Worm (Caenorhabditis elegans) whole organism, L4 larva: Measurements from ENCODE around the gene lin-15A.

Experiments used
- F37D6.2 ChIP-seq: sonication (generic microtip); optimal IDR thresholded peaks from 2 replicates; lab custom pipeline; 2016; ENCODE audit warnings: mild to moderate bottlenecking, missing genetic modification characterization, missing compliant biosample characterization
- F44E2.7 ChIP-seq: fragments of 200-800 bp; sonication (Bioruptor generic); IDR thresholded peaks from 2 replicates; pipeline ENCODE4 v2.1.2; 2022; ENCODE audit warnings: missing genetic modification characterization, missing compliant biosample characterization
- F49E8.2 ChIP-seq: sonication (generic microtip); optimal IDR thresholded peaks from 2 replicates; lab custom pipeline; 2016; ENCODE audit warnings: missing compliant biosample characterization, mild to moderate bottlenecking, missing genetic modification characterization, borderline replicate concordance
- R02D3.7 ChIP-seq: fragments of 150-350 bp; sonication (generic microtip); optimal IDR thresholded peaks from 3 replicates; lab custom pipeline; 2014; ENCODE audit warnings: missing biosample characterization, missing genetic modification characterization
- aha-1 ChIP-seq: fragments of 150-350 bp; peaks from one replicate; lab custom pipeline; 2014; ENCODE audit warnings: missing biosample characterization, missing genetic modification characterization
- aly-2 ChIP-seq: sonication (generic microtip); optimal IDR thresholded peaks from 2 replicates; lab custom pipeline; 2018; ENCODE audit warnings: missing biosample characterization, missing genetic modification characterization
- arid-1 ChIP-seq: fragments of 200-800 bp; sonication (Bioruptor generic); conservative IDR thresholded peaks from 2 replicates; pipeline ENCODE4 v1.3.6; 2022; ENCODE audit warnings: missing genetic modification reagents, missing genetic modification characterization, missing compliant biosample characterization
- attf-4 ChIP-seq: sonication (generic microtip); optimal IDR thresholded peaks from 3 replicates; lab custom pipeline; 2017; ENCODE audit warnings: missing biosample characterization, missing genetic modification characterization
- ceh-28 ChIP-seq: fragments of 150-350 bp; optimal IDR thresholded peaks from 2 replicates; lab custom pipeline; 2014; ENCODE audit warnings: missing biosample characterization, missing genetic modification reagents, missing genetic modification characterization
- ceh-44 ChIP-seq: fragments of 200-800 bp; sonication (Bioruptor generic); IDR thresholded peaks from 2 replicates; pipeline ENCODE4 v1.3.6; 2022; ENCODE audit warnings: missing genetic modification reagents, missing genetic modification characterization, missing compliant biosample characterization
- ceh-62 ChIP-seq: sonication (generic microtip); optimal IDR thresholded peaks from 2 replicates; lab custom pipeline; 2017; ENCODE audit warnings: missing biosample characterization, missing genetic modification characterization
- daf-16 ChIP-seq, 3 experiments: sonication (generic microtip); optimal IDR thresholded peaks; 2 replicates each; lab custom pipeline; 2016 to 2017; ENCODE audit warnings: missing genetic modification characterization in 3 of 3, missing genetic modification reagents in 3 of 3, mild to moderate bottlenecking in 2 of 3, missing compliant biosample characterization in 2 of 3, missing biosample characterization in 1 of 3, moderate library complexity in 1 of 3
- daf-19 ChIP-seq: fragments of 200-800 bp; sonication (Bioruptor generic); conservative IDR thresholded peaks from 2 replicates; pipeline ENCODE4 v1.3.6; 2022; ENCODE audit warnings: missing genetic modification characterization, missing compliant biosample characterization
- dmd-6 ChIP-seq: fragments of 200-800 bp; sonication (Bioruptor generic); IDR thresholded peaks from 2 replicates; pipeline ENCODE4 v1.3.6; 2022; ENCODE audit warnings: missing genetic modification reagents, missing genetic modification characterization, missing compliant biosample characterization
- egl-43 ChIP-seq: fragments of 200-800 bp; sonication (Bioruptor generic); IDR thresholded peaks from 2 replicates; pipeline ENCODE4 v1.3.6; 2022; ENCODE audit warnings: missing genetic modification reagents, missing genetic modification characterization, missing compliant biosample characterization
- hlh-30 ChIP-seq: sonication (generic microtip); optimal IDR thresholded peaks from 2 replicates; lab custom pipeline; 2017; ENCODE audit warnings: antibody characterized with exemption, mild to moderate bottlenecking, missing genetic modification characterization, missing compliant biosample characterization; ENCODE audit not compliant: insufficient read depth
- hmg-1.1 ChIP-seq: fragments of 200-800 bp; sonication (Bioruptor generic); IDR thresholded peaks from 2 replicates; pipeline ENCODE4 v1.3.6; 2022; ENCODE audit warnings: missing genetic modification reagents, missing genetic modification characterization, missing compliant biosample characterization
- jun-1 ChIP-seq: fragments of 150-350 bp; optimal IDR thresholded peaks from 2 replicates; lab custom pipeline; 2014; ENCODE audit warnings: missing biosample characterization, missing genetic modification reagents, missing genetic modification characterization
- lin-1 ChIP-seq: fragments of 200-800 bp; sonication (Bioruptor generic); IDR thresholded peaks from 2 replicates; pipeline ENCODE4 v1.3.6; 2022; ENCODE audit warnings: missing genetic modification reagents, missing genetic modification characterization, missing compliant biosample characterization
- lin-15B ChIP-seq: fragments of 150-350 bp; sonication (generic microtip); optimal IDR thresholded peaks from 3 replicates; lab custom pipeline; 2014; ENCODE audit warnings: missing biosample characterization, missing genetic modification characterization
- lin-38 ChIP-seq: fragments of 200-800 bp; sonication (Bioruptor generic); IDR thresholded peaks from 2 replicates; pipeline ENCODE4 v1.3.6; 2022; ENCODE audit warnings: missing genetic modification reagents, missing genetic modification characterization, missing compliant biosample characterization
- lir-3 ChIP-seq: sonication (generic microtip); optimal IDR thresholded peaks from 2 replicates; lab custom pipeline; 2016; ENCODE audit warnings: mild to moderate bottlenecking, missing genetic modification characterization, missing compliant biosample characterization
- madf-9 ChIP-seq: fragments of 200-800 bp; sonication (Bioruptor generic); conservative IDR thresholded peaks from 2 replicates; pipeline ENCODE4 v1.3.6; 2022; ENCODE audit warnings: missing genetic modification reagents, missing genetic modification characterization, missing compliant biosample characterization
- mdl-1 ChIP-seq, 2 experiments: fragments of 150-350 bp in 1 of 2; sonication (generic microtip) in 1 of 2; optimal IDR thresholded peaks; 2 replicates each; lab custom pipeline; 2014 to 2017; ENCODE audit warnings: missing biosample characterization in 2 of 2, missing genetic modification characterization in 2 of 2
- mep-1 ChIP-seq: fragments of 150-350 bp; sonication (generic microtip); optimal IDR thresholded peaks from 3 replicates; lab custom pipeline; 2014; ENCODE audit warnings: missing biosample characterization, missing genetic modification characterization
- mes-2 ChIP-seq: sonication (generic microtip); optimal IDR thresholded peaks from 2 replicates; lab custom pipeline; 2016; ENCODE audit warnings: missing genotype, mild to moderate bottlenecking, missing genetic modification characterization, missing compliant biosample characterization; ENCODE audit not compliant: poor library complexity, severe bottlenecking
- mxl-3 ChIP-seq: fragments of 200-800 bp; sonication (Bioruptor generic); optimal IDR thresholded peaks from 2 replicates; lab custom pipeline; 2018; ENCODE audit warnings: mild to moderate bottlenecking, missing genetic modification characterization, missing compliant biosample characterization
- nhr-102 ChIP-seq: sonication (generic microtip); optimal IDR thresholded peaks from 2 replicates; lab custom pipeline; 2016; ENCODE audit warnings: mild to moderate bottlenecking, missing genetic modification characterization, moderate library complexity, missing compliant biosample characterization
- nhr-28 ChIP-seq: fragments of 150-350 bp; optimal IDR thresholded peaks from 2 replicates; lab custom pipeline; 2014; ENCODE audit warnings: missing biosample characterization, missing genetic modification characterization
- nhr-48 ChIP-seq: sonication (generic microtip); optimal IDR thresholded peaks from 2 replicates; lab custom pipeline; 2016; ENCODE audit warnings: mild to moderate bottlenecking, missing genetic modification characterization, missing compliant biosample characterization
- rbr-2 ChIP-seq: sonication (generic microtip); optimal IDR thresholded peaks from 2 replicates; lab custom pipeline; 2016; ENCODE audit warnings: missing genotype, missing genetic modification characterization, missing compliant biosample characterization
- saeg-2 ChIP-seq: fragments of 200-800 bp; sonication (Bioruptor generic); IDR thresholded peaks from 2 replicates; pipeline ENCODE4 v1.3.6; 2022; ENCODE audit warnings: missing genetic modification reagents, missing genetic modification characterization, missing compliant biosample characterization
- snpc-1.2 ChIP-seq: fragments of 200-800 bp; sonication (Bioruptor generic); IDR thresholded peaks from 2 replicates; pipeline ENCODE4 v1.3.6; 2022; ENCODE audit warnings: missing genetic modification reagents, missing genetic modification characterization, missing compliant biosample characterization
- tag-97 ChIP-seq: fragments of 200-800 bp; sonication (Bioruptor generic); IDR thresholded peaks from 2 replicates; pipeline ENCODE4 v1.3.6; 2022; ENCODE audit warnings: missing genetic modification characterization, missing compliant biosample characterization
- tra-1 ChIP-seq: fragments of 200-800 bp; sonication (Bioruptor generic); IDR thresholded peaks from 2 replicates; pipeline ENCODE4 v1.3.6; 2022; ENCODE audit warnings: missing genetic modification reagents, missing genetic modification characterization, missing compliant biosample characterization
- unc-62 ChIP-seq, 3 experiments: fragments of 150-350 bp in 1 of 3; sonication (generic microtip); optimal IDR thresholded peaks in 2 of 3; peaks in 1 of 3; 1 replicate in 1 of 3; 2 replicates in 2 of 3; lab custom pipeline; 2014 to 2017; ENCODE audit warnings: missing biosample characterization in 3 of 3, missing genetic modification characterization in 3 of 3, missing genetic modification reagents in 3 of 3, missing genotype in 1 of 3
- zfp-2 ChIP-seq: sonication (generic microtip); optimal IDR thresholded peaks from 2 replicates; lab custom pipeline; 2016; ENCODE audit warnings: mild to moderate bottlenecking, missing genetic modification characterization, missing compliant biosample characterization
- zip-11 ChIP-seq: fragments of 200-800 bp; sonication (Bioruptor generic); IDR thresholded peaks from 2 replicates; pipeline ENCODE4 v1.3.6; 2022; ENCODE audit warnings: missing genetic modification characterization, missing compliant biosample characterization

The lin-15A gene

ce11 chrX:15709594-15709993, 22.2 kb upstream of the lin-15A start (continued):
- no peak for TF ChIP-seq lin-15B (tag; lab: Kevin White, UChicago)

- TF ChIP-seq hlh-30 (tag; lab: Kevin White, UChicago) (no peak), nhr-28 (tag; lab: Kevin White, UChicago) (no peak), lin-38 (no peak), nhr-102 (tag; lab: Kevin White, UChicago) (no peak), tra-1 (GFP tag; lab: Robert Waterston, UW) (no peak), zip-11 (GFP tag; lab: Robert Waterston, UW) (no peak), rbr-2 (no peak), nhr-48 (tag; lab: Kevin White, UChicago) (no peak), jun-1 (no peak), saeg-2 (GFP tag; lab: Robert Waterston, UW) (no peak), mes-2 (tag; lab: Kevin White, UChicago) (no peak), F49E8.2 (tag; lab: Kevin White, UChicago) (no peak), lin-1 (GFP tag; lab: Robert Waterston, UW) (no peak), F44E2.7 (GFP tag; lab: Robert Waterston, UW) (no peak), daf-16 (GFP tag; optimal IDR thresholded peaks at IDR 0.05; lab: Kevin White, UChicago) (no peak), daf-16 (tag; optimal IDR thresholded peaks at IDR 0.05; lab: Kevin White, UChicago) (no peak), lir-3 (tag; lab: Kevin White, UChicago) (no peak)
These were observed 18.6 kb upstream of the lin-15A start for ce11 chrX:15713189-15713588.

ce11 chrX:15716971-15717370, 14.8 kb upstream of the lin-15A start:
- TF ChIP-seq aha-1 (tag; lab: Kevin White, UChicago) = peak; percentile 85
- peak; percentile 53; the same call in 1 of the 2 replicates for TF ChIP-seq egl-43
- peak; percentile 62; the same call in 1 of the 2 replicates for TF ChIP-seq snpc-1.2 (GFP tag; lab: Robert Waterston, UW)
- TF ChIP-seq arid-1 (GFP tag; lab: Robert Waterston, UW) = no peak
- no peak for TF ChIP-seq lin-1 (GFP tag; lab: Robert Waterston, UW)
- TF ChIP-seq, all 104 proteins: peak for 3

- TF ChIP-seq unc-62 (GFP tag; optimal IDR thresholded peaks at IDR 0.05 in 1 of 2; lab: Kevin White, UChicago) (peak in 1 of 2 experiments; percentile 47), unc-62 (tag; optimal IDR thresholded peaks at IDR 0.05; lab: Kevin White, UChicago) (no peak), tra-1 (GFP tag; lab: Robert Waterston, UW) (no peak)
- TF ChIP-seq, all 104 proteins: peak for 1
These were observed 13.4 kb upstream of the lin-15A start, which contains the start of gene ZK662.6 for ce11 chrX:15718325-15718724. TSS of gene ZK662.6 (plus strand) at chrX:15718625.

DNA sequence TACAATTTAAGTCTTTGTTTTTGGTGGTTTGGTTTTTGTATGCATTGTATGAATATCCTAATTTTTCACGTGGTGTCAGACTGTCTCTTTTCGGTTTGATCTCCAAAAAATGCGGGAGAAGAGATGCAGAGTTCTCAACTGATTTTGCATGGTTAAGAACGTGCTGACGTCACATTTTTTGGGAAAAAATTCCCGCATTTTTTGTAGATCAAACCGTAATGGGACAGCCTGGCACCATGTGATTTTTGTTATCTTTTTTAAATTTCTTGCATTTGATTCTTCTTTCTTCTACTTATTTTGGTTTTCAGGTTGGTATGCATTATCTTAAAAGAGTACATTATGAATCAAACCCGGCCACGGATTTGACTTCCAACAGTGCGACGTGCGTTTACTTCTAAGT, 10.4 kb upstream of the lin-15A start, which contains the start of gene ZK662.5:
ZK662.5 (plus strand) TSS at position 301 of the 400 bp plus-strand sequence.
- TF ChIP-seq dmd-6 (no peak), F49E8.2 (tag; lab: Kevin White, UChicago) (no peak), R02D3.7 (tag; lab: Kevin White, UChicago) (no peak)
- TF ChIP-seq, all 104 proteins: peak for 0

DNA sequence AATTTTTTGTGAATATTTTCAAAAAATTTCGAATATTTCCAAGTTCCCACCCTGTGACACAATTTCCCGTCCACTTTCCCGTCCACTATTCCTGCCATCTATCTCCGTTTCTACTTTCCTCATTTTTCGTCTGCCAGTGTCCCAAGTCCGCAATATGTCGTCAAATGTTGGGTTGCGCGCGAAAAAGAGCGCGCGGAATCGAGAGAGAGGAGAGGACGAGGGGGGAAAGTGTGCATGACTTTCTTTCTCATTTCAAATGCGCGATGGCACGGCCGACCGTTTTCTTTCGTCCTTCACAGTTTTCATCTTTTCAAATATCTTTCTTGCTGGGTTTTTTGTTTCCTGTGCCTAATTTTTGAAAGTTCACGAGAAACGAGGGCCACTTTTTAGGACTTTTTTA, 6.8 kb upstream of the lin-15A start:
- TF ChIP-seq hmg-1.1 (GFP tag; lab: Robert Waterston, UW) = peak; percentile 66
- no peak for TF ChIP-seq zfp-2 (tag; lab: Kevin White, UChicago)
- TF ChIP-seq F44E2.7 (GFP tag; lab: Robert Waterston, UW) = no peak
- TF ChIP-seq madf-9 = peak; percentile 39; the same call in 1 of the 2 replicates
- TF ChIP-seq attf-4 (tag; lab: Kevin White, UChicago) = no peak
- no peak for TF ChIP-seq lir-3 (tag; lab: Kevin White, UChicago)
- TF ChIP-seq lin-38 = no peak
- no peak for TF ChIP-seq ceh-28 (tag; lab: Kevin White, UChicago)
- no peak for TF ChIP-seq aly-2 (tag; lab: Kevin White, UChicago)
- no peak for TF ChIP-seq nhr-102 (tag; lab: Kevin White, UChicago)
- no peak for TF ChIP-seq mep-1 (tag; lab: Kevin White, UChicago)
- peak; percentile 29 for TF ChIP-seq mxl-3 (GFP tag; lab: Kevin White, UChicago)
- no peak for TF ChIP-seq unc-62 (GFP tag; optimal IDR thresholded peaks at IDR 0.05 in 1 of 2; lab: Kevin White, UChicago)
- no peak for TF ChIP-seq unc-62 (tag; optimal IDR thresholded peaks at IDR 0.05; lab: Kevin White, UChicago)
- TF ChIP-seq ceh-44 = no peak
- TF ChIP-seq mdl-1 (tag; optimal IDR thresholded peaks at IDR 0.05; lab: Kevin White, UChicago) = peak in 1 of 2 experiments; percentile 46
- TF ChIP-seq ceh-62 (tag; lab: Kevin White, UChicago) = no peak
- TF ChIP-seq nhr-28 (tag; lab: Kevin White, UChicago) = peak; percentile 44
- no peak for TF ChIP-seq tag-97 (GFP tag; lab: Robert Waterston, UW)
- TF ChIP-seq rbr-2 = peak; percentile 11
- TF ChIP-seq F37D6.2 (tag; lab: Kevin White, UChicago) = no peak
- TF ChIP-seq mes-2 (tag; lab: Kevin White, UChicago) = peak; percentile 86
- TF ChIP-seq daf-19 = no peak
